Worm (Caenorhabditis elegans) whole organism, L4/young adult: ENCODE data around the gene pde-4.

ENCODE experiments used
- W03F9.2 ChIP-seq: fragments of 150-350 bp; optimal IDR thresholded peaks from 2 replicates; lab custom pipeline; 2014; ENCODE audit warnings: missing biosample characterization, missing genetic modification characterization
- dao-5 ChIP-seq: sonication (generic microtip); optimal IDR thresholded peaks from 2 replicates; lab custom pipeline; 2016; ENCODE audit warnings: missing genotype, missing genetic modification characterization, moderate library complexity, missing compliant biosample characterization
- him-1 ChIP-seq: sonication (generic microtip); optimal IDR thresholded peaks from 2 replicates; lab custom pipeline; 2016; ENCODE audit warnings: missing genotype, missing genetic modification reagents, missing genetic modification characterization, missing compliant biosample characterization

DNA sequence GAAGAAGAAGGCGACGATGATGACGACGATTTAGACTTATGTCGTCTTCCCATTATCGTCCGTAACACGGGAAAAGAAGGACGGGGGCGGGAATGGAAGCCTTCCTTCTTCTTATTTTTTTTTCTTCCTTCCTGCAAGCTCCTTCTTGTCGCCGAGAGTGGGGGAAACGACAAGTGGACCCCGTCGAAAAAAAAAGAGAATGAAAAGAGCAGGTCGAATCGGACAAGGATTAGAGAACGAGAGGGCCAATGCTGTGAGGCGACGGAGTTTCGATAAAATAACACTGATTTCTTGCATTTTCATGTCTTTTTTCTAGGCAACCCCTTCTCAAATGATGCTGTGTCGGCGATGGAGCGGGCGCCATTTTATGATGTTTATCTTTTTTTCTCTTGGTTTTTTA is at the start of gene pde-4:
- TF ChIP-seq him-1 (tag; lab: Kevin White, UChicago) (no peak), W03F9.2 (no peak), dao-5 (no peak)
